Worm (Caenorhabditis elegans): ENCODE results near the gene lin-56.
"Not testable (repeated sequence)": the region's sequence is repeated elsewhere in the genome, so short reads cannot be mapped to it uniquely, and the experiment has no call there.

Gene lin-56

DNA sequence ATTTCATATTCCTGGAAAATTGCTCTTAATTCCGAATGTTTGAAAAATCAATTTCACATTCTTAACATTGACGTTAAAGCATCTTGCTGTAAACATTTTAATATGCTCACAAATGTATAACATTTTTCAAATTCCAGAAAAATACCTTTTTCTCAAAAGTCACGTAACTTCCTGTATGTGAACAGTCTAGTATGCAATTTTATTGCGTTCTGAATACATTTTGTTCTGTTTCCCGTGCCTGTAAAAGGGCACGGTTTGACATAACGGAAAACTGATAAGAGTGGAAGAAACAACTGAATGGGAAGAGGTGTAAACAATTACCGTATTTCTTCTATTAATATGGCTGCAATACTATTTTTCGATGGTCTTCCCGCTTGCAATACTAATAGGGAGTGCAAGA, 33.1 kb downstream of the lin-56 start:
- TF ChIP-seq ama-1 (optimal IDR thresholded peaks at IDR 0.05) (no peak), sea-1 (GFP tag; conservative IDR thresholded peaks at IDR 0.05) (no peak)

DNA sequence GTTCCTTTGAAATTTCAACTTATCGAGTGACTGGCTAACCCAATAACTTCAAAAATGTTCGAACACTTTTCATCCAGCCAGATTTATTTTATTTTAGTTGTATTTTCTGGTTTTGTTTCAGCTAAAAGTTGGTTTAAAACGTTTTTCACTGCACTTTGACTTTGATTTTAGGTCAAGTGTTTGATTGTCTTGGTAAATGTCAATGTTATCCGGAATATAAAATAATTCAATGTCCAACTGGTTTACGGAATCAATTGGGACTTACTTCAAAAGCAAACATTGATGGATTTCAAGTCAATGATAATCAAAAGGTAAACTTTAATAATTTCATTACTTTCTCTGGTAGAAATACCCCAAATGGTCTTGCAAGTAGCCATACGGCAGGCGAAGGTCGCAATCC, 34.1 kb downstream of the lin-56 start:
- no peak for TF ChIP-seq aly-1 (tag; optimal IDR thresholded peaks at IDR 0.05)
- TF ChIP-seq ceh-13 (GFP tag; optimal IDR thresholded peaks at IDR 0.05), result no peak
- no peak for TF ChIP-seq ama-1 (optimal IDR thresholded peaks at IDR 0.05)
- no peak for TF ChIP-seq hnd-1 (tag; optimal IDR thresholded peaks at IDR 0.05)
- no peak for TF ChIP-seq hmg-4 (GFP tag; optimal IDR thresholded peaks at IDR 0.05)

DNA sequence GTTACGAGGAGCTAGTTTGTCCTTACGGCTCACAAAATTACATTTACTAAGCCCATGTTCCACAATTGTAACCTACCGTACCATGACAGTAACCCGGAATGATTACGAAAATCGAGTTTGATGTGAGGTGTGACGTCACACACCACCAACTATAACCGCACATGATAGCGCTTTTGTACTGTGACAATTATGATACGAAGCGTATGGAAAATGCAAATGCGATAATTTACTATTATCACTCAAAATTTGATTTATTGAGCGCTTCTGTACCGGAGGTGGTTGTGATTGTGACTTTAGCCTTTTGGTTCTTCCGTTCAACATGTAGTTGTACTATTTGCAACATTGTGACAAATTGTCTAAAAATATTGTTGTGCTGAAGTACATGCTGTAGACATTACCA, 35.8 kb downstream of the lin-56 start:
- no peak for TF ChIP-seq B0310.2 (tag; optimal IDR thresholded peaks at IDR 0.05)
- no peak for TF ChIP-seq F13C5.2 (tag; optimal IDR thresholded peaks at IDR 0.05)
- TF ChIP-seq ets-7 (tag; optimal IDR thresholded peaks at IDR 0.05), result no peak
- no peak for TF ChIP-seq hmbx-1 (tag; optimal IDR thresholded peaks at IDR 0.05)
- TF ChIP-seq ama-1 (optimal IDR thresholded peaks at IDR 0.05), result no peak
- no peak for TF ChIP-seq aly-1 (tag; optimal IDR thresholded peaks at IDR 0.05)
- TF ChIP-seq hnd-1 (tag; optimal IDR thresholded peaks at IDR 0.05), result no peak
- no peak for TF ChIP-seq ceh-13 (GFP tag; optimal IDR thresholded peaks at IDR 0.05)
- no peak for TF ChIP-seq tbx-37 (GFP tag; conservative IDR thresholded peaks at IDR 0.05)
- TF ChIP-seq sea-1 (GFP tag; conservative IDR thresholded peaks at IDR 0.05), result no peak
- TF ChIP-seq tbx-11 (GFP tag; IDR thresholded peaks at IDR 0.05), result no peak
- TF ChIP-seq scrt-1 (GFP tag; IDR thresholded peaks at IDR 0.05), result no peak
- no peak for TF ChIP-seq pes-1 (GFP tag; IDR thresholded peaks at IDR 0.05)
- TF ChIP-seq tra-4 (tag; optimal IDR thresholded peaks at IDR 0.05), result no peak
- TF ChIP-seq hmg-4 (GFP tag; optimal IDR thresholded peaks at IDR 0.05), result no peak
- no peak for TF ChIP-seq ceh-36 (tag; optimal IDR thresholded peaks at IDR 0.05)
- TF ChIP-seq flt-1 (GFP tag; IDR thresholded peaks at IDR 0.05), result no peak

DNA sequence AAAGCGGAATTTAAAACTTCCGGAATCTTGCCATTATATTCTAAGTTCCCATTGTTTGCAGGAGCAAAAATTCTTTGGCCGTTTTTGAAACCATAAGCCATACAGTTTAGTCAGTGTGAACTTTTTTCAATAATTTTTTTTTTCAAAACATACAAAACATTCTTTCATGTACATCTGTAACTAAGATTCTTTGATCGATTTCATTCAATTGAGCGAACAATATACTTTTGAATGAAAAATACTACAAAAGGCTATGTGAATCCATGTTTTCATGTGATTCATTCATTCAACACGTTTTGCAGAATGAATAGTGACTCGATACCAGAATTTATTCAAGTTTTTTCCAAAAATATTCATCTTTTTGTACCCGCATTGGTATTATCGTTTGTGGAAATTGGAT, 36.9 kb downstream of the lin-56 start, which contains the start of gene ZK666.15:
Gene ZK666.15, plus strand, starts transcription at position 301 of the 400 bp plus-strand sequence.
- TF ChIP-seq hmbx-1 (tag; optimal IDR thresholded peaks at IDR 0.05), result no peak
- TF ChIP-seq tbx-11 (GFP tag; IDR thresholded peaks at IDR 0.05), result no peak
- no peak for TF ChIP-seq ama-1 (optimal IDR thresholded peaks at IDR 0.05)
- no peak for TF ChIP-seq ceh-36 (tag; optimal IDR thresholded peaks at IDR 0.05)
- TF ChIP-seq aly-1 (tag; optimal IDR thresholded peaks at IDR 0.05), result no peak
- no peak for TF ChIP-seq F13C5.2 (tag; optimal IDR thresholded peaks at IDR 0.05)
- no peak for TF ChIP-seq hnd-1 (tag; optimal IDR thresholded peaks at IDR 0.05)
- no peak for TF ChIP-seq B0310.2 (tag; optimal IDR thresholded peaks at IDR 0.05)
- TF ChIP-seq scrt-1 (GFP tag; IDR thresholded peaks at IDR 0.05), result no peak
- no peak for TF ChIP-seq hmg-4 (GFP tag; optimal IDR thresholded peaks at IDR 0.05)
- TF ChIP-seq ets-7 (tag; optimal IDR thresholded peaks at IDR 0.05), result no peak
- TF ChIP-seq pes-1 (GFP tag; IDR thresholded peaks at IDR 0.05), result no peak
- no peak for TF ChIP-seq flt-1 (GFP tag; IDR thresholded peaks at IDR 0.05)
- no peak for TF ChIP-seq ceh-13 (GFP tag; optimal IDR thresholded peaks at IDR 0.05)
- no peak for TF ChIP-seq tra-4 (tag; optimal IDR thresholded peaks at IDR 0.05)

DNA sequence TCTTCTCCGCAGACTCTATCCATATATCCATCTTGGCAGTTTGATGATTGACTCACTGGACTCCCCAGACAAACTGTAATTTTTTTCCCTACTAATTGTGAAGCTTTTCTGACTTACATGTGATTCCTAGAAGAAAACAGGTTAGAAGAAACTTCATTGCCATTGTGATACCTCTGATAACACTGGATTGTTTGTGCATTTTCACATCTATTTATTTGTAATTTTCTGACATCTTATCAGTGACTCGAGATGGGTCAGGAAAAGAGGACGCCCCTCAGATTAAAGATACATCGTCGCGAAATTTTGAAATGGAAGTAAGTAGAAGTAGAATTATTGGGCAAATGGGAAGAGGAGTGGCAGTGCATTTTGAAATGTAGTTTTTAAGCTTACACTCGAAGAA, 40.5 kb downstream of the lin-56 start, which contains the start of gene clec-61:
Gene clec-61, minus strand, starts transcription at position 209 of the 400 bp plus-strand sequence.
- TF ChIP-seq flt-1 (GFP tag; IDR thresholded peaks at IDR 0.05), result no peak
- TF ChIP-seq hnd-1 (tag; optimal IDR thresholded peaks at IDR 0.05), result no peak
- no peak for TF ChIP-seq aly-1 (tag; optimal IDR thresholded peaks at IDR 0.05)
- TF ChIP-seq F13C5.2 (tag; optimal IDR thresholded peaks at IDR 0.05), result no peak
- TF ChIP-seq tra-4 (tag; optimal IDR thresholded peaks at IDR 0.05), result no peak
- no peak for TF ChIP-seq scrt-1 (GFP tag; IDR thresholded peaks at IDR 0.05)
- no peak for TF ChIP-seq tbx-11 (GFP tag; IDR thresholded peaks at IDR 0.05)
- no peak for TF ChIP-seq tbx-37 (GFP tag; conservative IDR thresholded peaks at IDR 0.05)
- no peak for TF ChIP-seq hmbx-1 (tag; optimal IDR thresholded peaks at IDR 0.05)
- no peak for TF ChIP-seq pes-1 (GFP tag; IDR thresholded peaks at IDR 0.05)
- no peak for TF ChIP-seq B0310.2 (tag; optimal IDR thresholded peaks at IDR 0.05)

DNA sequence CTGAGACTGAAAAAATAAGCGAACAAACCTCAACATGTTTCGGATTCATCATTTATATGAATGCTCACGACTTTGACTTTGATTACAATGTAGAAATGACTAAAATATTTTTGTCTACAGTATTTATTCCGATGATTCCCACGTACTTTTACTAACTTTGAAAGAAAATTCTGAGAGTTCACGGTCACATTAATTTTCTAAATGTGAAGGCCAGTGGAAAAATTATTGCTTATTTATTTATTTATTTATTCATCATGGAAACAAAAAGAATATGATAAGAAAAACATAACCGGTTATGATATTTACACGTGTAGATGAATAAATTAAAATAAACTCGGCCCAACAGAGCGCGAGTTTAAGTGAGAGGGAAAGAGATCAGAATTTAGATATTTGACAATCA, 43.2 kb downstream of the lin-56 start, which contains the start of gene ZK666.8:
Gene ZK666.8, minus strand, starts transcription at position 101 of the 400 bp plus-strand sequence.
- TF ChIP-seq hmg-4 (GFP tag; optimal IDR thresholded peaks at IDR 0.05); pes-1 (GFP tag; IDR thresholded peaks at IDR 0.05); tra-4 (tag; optimal IDR thresholded peaks at IDR 0.05): not testable (repeated sequence)

DNA sequence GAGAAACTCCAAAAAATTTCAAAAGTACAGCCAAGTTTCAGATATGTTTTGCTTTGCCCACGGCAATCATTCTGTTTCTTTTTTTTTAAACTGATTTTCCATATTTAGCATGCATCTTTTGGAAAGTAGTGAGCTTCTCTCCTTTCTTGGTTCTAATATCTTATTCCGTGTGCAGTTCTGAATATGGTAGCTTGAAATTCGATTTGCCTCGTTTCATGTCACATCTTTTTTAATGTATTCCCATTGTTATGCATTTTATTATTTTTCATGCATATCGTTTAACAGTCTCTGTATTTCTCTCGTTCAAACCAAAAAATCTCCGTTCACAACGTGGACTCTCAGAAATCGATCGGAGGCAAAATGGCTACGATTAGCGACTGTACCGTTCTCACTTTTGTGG, 44.7 kb downstream of the lin-56 start, which contains the start of gene ZK666.14:
Gene ZK666.14, plus strand, starts transcription at position 301 of the 400 bp plus-strand sequence.
- TF ChIP-seq ets-7 (tag; optimal IDR thresholded peaks at IDR 0.05) (no peak), ceh-13 (GFP tag; optimal IDR thresholded peaks at IDR 0.05) (no peak), hmg-4 (GFP tag; optimal IDR thresholded peaks at IDR 0.05) (no peak), tbx-37 (GFP tag; conservative IDR thresholded peaks at IDR 0.05) (no peak), tra-4 (tag; optimal IDR thresholded peaks at IDR 0.05) (no peak), ama-1 (optimal IDR thresholded peaks at IDR 0.05) (no peak), aly-1 (tag; optimal IDR thresholded peaks at IDR 0.05) (no peak), B0310.2 (tag; optimal IDR thresholded peaks at IDR 0.05) (no peak), F13C5.2 (tag; optimal IDR thresholded peaks at IDR 0.05) (no peak), scrt-1 (GFP tag; IDR thresholded peaks at IDR 0.05) (no peak), flt-1 (GFP tag; IDR thresholded peaks at IDR 0.05) (no peak), pes-1 (GFP tag; IDR thresholded peaks at IDR 0.05) (no peak), hnd-1 (tag; optimal IDR thresholded peaks at IDR 0.05) (no peak)

DNA sequence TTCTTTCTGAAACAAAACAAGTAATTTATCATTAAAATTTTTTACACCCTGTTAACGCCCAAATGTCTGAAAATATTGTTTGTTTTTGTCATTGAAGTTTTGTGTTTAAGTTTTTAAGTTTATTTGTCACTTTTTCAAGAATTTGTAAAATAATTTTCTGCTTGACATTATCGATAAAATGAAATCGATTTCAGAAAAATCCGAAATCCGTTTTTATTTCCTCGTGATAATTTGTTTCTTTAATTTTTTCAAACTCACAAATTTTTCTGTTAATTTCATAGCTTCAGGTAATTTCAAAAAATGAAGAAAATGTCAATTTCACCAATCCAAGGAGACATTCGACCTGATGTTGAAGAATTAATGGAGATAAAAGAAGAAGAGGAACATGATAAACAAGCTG, 46.1 kb downstream of the lin-56 start, which contains the start of gene ZK666.12:
Gene ZK666.12, plus strand, starts transcription at position 301 of the 400 bp plus-strand sequence.
- no peak for TF ChIP-seq hmbx-1 (tag; optimal IDR thresholded peaks at IDR 0.05)
- TF ChIP-seq tbx-37 (GFP tag; conservative IDR thresholded peaks at IDR 0.05), result no peak
- no peak for TF ChIP-seq tra-4 (tag; optimal IDR thresholded peaks at IDR 0.05)
- TF ChIP-seq ceh-13 (GFP tag; optimal IDR thresholded peaks at IDR 0.05), result no peak
- TF ChIP-seq flt-1 (GFP tag; IDR thresholded peaks at IDR 0.05), result no peak

All from whole organism, early embryonic.